Worm (Caenorhabditis elegans): Measurements from ENCODE around the gene T02H6.3.

The T02H6.3 gene

ce11 chrII:691550-691949 lies at the start of gene T02H6.3:
T02H6.3 (plus strand) TSS chrII:691850.
- no peak for TF ChIP-seq nhr-237 (tag; optimal IDR thresholded peaks at IDR 0.05)
- TF ChIP-seq nhr-6 (tag; optimal IDR thresholded peaks at IDR 0.05) = no peak

- TF ChIP-seq sma-3 (GFP tag; optimal IDR thresholded peaks at IDR 0.05) = no peak
- TF ChIP-seq dmd-4 (tag; optimal IDR thresholded peaks at IDR 0.05) = no peak
- no peak for TF ChIP-seq aly-2 (tag; optimal IDR thresholded peaks at IDR 0.05)
- TF ChIP-seq nhr-21 (tag; optimal IDR thresholded peaks at IDR 0.05) = no peak
- no peak for TF ChIP-seq nhr-10 (tag; optimal IDR thresholded peaks at IDR 0.05)
- no peak for TF ChIP-seq mab-5 (tag; optimal IDR thresholded peaks at IDR 0.05)
- no peak for TF ChIP-seq gmeb-1 (tag; optimal IDR thresholded peaks at IDR 0.05)
- no peak for TF ChIP-seq unc-62 (GFP tag; optimal IDR thresholded peaks at IDR 0.05)
- no peak for TF ChIP-seq Y55F3AM.14 (GFP tag; optimal IDR thresholded peaks at IDR 0.05)
- no peak for TF ChIP-seq lsy-2 (tag; optimal IDR thresholded peaks at IDR 0.05)
- no peak for TF ChIP-seq R02D3.7 (tag; optimal IDR thresholded peaks at IDR 0.05)
- no peak for TF ChIP-seq snpc-4 (tag; optimal IDR thresholded peaks at IDR 0.05)
- no peak for TF ChIP-seq crh-2 (tag; optimal IDR thresholded peaks at IDR 0.05)
- TF ChIP-seq elt-3 (tag; optimal IDR thresholded peaks at IDR 0.05) = no peak
- no peak for TF ChIP-seq lin-39 (tag; optimal IDR thresholded peaks at IDR 0.05)
- TF ChIP-seq peb-1 (tag; optimal IDR thresholded peaks at IDR 0.05) = no peak
Measured at ce11 chrII:643733-644132, 47.9 kb upstream of the T02H6.3 start.

- TF ChIP-seq nhr-11 (tag; optimal IDR thresholded peaks at IDR 0.05) (no peak), elt-3 (tag; optimal IDR thresholded peaks at IDR 0.05) (no peak), mbf-1 (tag; optimal IDR thresholded peaks at IDR 0.05) (no peak), ceh-16 (tag; optimal IDR thresholded peaks at IDR 0.05) (no peak), nhr-25 (tag; optimal IDR thresholded peaks at IDR 0.05) (no peak), nhr-21 (tag; optimal IDR thresholded peaks at IDR 0.05) (no peak), gmeb-1 (tag; optimal IDR thresholded peaks at IDR 0.05) (peak; percentile 31), dmd-4 (tag; optimal IDR thresholded peaks at IDR 0.05) (no peak), ama-1 (optimal IDR thresholded peaks at IDR 0.05) (no peak), mdl-1 (tag; optimal IDR thresholded peaks at IDR 0.05) (no peak), lsy-2 (tag; optimal IDR thresholded peaks at IDR 0.05) (peak in 1 of 2 experiments; percentile 67), ztf-4 (tag; optimal IDR thresholded peaks at IDR 0.05) (no peak), zag-1 (tag; optimal IDR thresholded peaks at IDR 0.05) (no peak), aly-2 (tag; optimal IDR thresholded peaks at IDR 0.05) (no peak), unc-55 (GFP tag; optimal IDR thresholded peaks at IDR 0.05) (peak; percentile 58), fos-1 (tag; optimal IDR thresholded peaks at IDR 0.05) (peak; percentile 7), sma-9 (GFP tag; optimal IDR thresholded peaks at IDR 0.05) (no peak), sma-9 (tag; optimal IDR thresholded peaks at IDR 0.05) (no peak), ceh-82 (tag; optimal IDR thresholded peaks at IDR 0.05) (no peak), elt-1 (tag; optimal IDR thresholded peaks at IDR 0.05) (no peak), alr-1 (tag; optimal IDR thresholded peaks at IDR 0.05) (no peak), ztf-11 (tag; optimal IDR thresholded peaks at IDR 0.05) (no peak), sma-3 (GFP tag; optimal IDR thresholded peaks at IDR 0.05) (no peak), nhr-23 (tag; optimal IDR thresholded peaks at IDR 0.05) (no peak), nhr-129 (tag; optimal IDR thresholded peaks at IDR 0.05) (peak; percentile 10), lin-11 (tag; optimal IDR thresholded peaks at IDR 0.05) (no peak), nhr-237 (tag; optimal IDR thresholded peaks at IDR 0.05) (no peak)
Measured at ce11 chrII:650321-651005, 41.2 kb upstream of the T02H6.3 start, which contains the start of the genes K07E8.7 and frpr-14. K07E8.7 (minus strand) TSS chrII:650367. frpr-14 (plus strand) TSS chrII:650955.

- no peak for TF ChIP-seq nhr-129 (tag; optimal IDR thresholded peaks at IDR 0.05)
- TF ChIP-seq snpc-4 (tag; optimal IDR thresholded peaks at IDR 0.05) = no peak
- no peak for TF ChIP-seq sma-9 (GFP tag; optimal IDR thresholded peaks at IDR 0.05)
- no peak for TF ChIP-seq sma-9 (tag; optimal IDR thresholded peaks at IDR 0.05)
- TF ChIP-seq elt-3 (tag; optimal IDR thresholded peaks at IDR 0.05) = no peak
- TF ChIP-seq lin-13 (GFP tag; optimal IDR thresholded peaks at IDR 0.05) = no peak
- no peak for TF ChIP-seq nhr-237 (tag; optimal IDR thresholded peaks at IDR 0.05)
- no peak for TF ChIP-seq F13H6.1 (tag; optimal IDR thresholded peaks at IDR 0.05)
- no peak for TF ChIP-seq egl-27 (tag; optimal IDR thresholded peaks at IDR 0.05)
- TF ChIP-seq nhr-10 (tag; optimal IDR thresholded peaks at IDR 0.05) = no peak
- TF ChIP-seq fos-1 (tag; optimal IDR thresholded peaks at IDR 0.05) = no peak
- no peak for TF ChIP-seq ztf-11 (tag; optimal IDR thresholded peaks at IDR 0.05)
- TF ChIP-seq unc-55 (GFP tag; optimal IDR thresholded peaks at IDR 0.05) = no peak
- no peak for TF ChIP-seq crh-2 (tag; optimal IDR thresholded peaks at IDR 0.05)
- TF ChIP-seq skn-1 (tag; optimal IDR thresholded peaks at IDR 0.05) = no peak
- TF ChIP-seq C34F6.9 (tag; optimal IDR thresholded peaks at IDR 0.05) = no peak
- no peak for TF ChIP-seq ama-1 (optimal IDR thresholded peaks at IDR 0.05)
- TF ChIP-seq R02D3.7 (tag; optimal IDR thresholded peaks at IDR 0.05) = no peak
- TF ChIP-seq zag-1 (tag; optimal IDR thresholded peaks at IDR 0.05) = no peak
Measured at ce11 chrII:651324-651723, 40.3 kb upstream of the T02H6.3 start.
